Fruit fly (Drosophila melanogaster) whole organism, larva: Measurements from ENCODE around the gene CG14410.

Experiments used
- noc ChIP-seq: fragments of 200-800 bp; sonication (Bioruptor generic); optimal IDR thresholded peaks from 3 replicates; lab custom pipeline; 2019; ENCODE audit warnings: missing biosample characterization, mild to moderate bottlenecking, missing genetic modification characterization, moderate library complexity

The CG14410 gene

DNA sequence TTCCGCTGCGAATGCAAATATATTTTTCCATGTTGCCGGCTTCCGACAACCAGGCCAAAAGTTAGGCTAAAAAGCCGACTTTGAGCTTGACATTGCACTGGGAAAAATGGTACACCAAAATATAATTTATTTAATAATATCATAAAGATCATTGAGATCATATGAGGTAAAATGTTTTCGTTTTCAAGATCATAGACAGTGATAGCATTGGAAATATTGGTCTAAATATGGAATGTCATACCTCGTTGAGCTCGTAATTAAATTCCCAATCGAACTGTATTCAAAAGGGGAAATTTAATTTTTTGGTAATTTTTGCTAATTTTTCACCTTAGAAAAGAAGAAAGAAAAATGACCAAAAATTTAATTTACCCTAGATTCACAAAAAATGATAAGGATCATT lies 47.5 kb downstream of the CG14410 start:
- TF ChIP-seq noc (tag; lab: Kevin White, UChicago) = no peak

DNA sequence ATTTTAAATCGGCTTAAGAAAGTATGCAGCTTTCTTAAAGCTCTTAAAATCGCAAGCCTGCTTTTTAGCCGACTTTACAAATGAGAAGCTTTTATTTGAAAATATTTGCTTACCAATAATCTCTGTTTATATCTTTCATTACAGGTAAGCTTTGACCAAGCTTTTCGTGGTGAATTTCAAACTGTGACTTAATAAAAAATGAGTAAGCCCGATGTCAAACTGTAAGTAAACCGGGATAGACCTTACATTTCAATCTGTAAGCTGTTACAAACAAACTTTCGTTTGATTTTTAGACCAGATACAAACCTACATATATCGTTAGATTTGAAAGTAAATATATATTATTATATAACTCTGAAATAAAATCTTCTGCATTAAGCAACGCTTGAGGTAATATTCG lies 49.0 kb downstream of the CG14410 start:
- no peak for TF ChIP-seq noc (tag; lab: Kevin White, UChicago)
